Worm (Caenorhabditis elegans) whole organism, L2 larva: ENCODE measurements around the gene spv-1.
A peak's percentile ranks its signal among the peaks of the same experiment; 100 is the strongest.

ENCODE experiments used
- fos-1 ChIP-seq: fragments of 150-350 bp; optimal IDR thresholded peaks from 2 replicates; lab custom pipeline; 2014; ENCODE audit warnings: missing biosample characterization, missing genetic modification characterization
- lsy-2 ChIP-seq, 2 experiments: fragments of 150-350 bp in 1 of 2; sonication (generic microtip) in 1 of 2; optimal IDR thresholded peaks; 2 replicates each; lab custom pipeline; 2014 to 2017; ENCODE audit warnings: missing biosample characterization in 2 of 2, missing genetic modification characterization in 2 of 2
- skn-1 ChIP-seq: sonication (generic microtip); optimal IDR thresholded peaks from 2 replicates; lab custom pipeline; 2017; ENCODE audit warnings: missing biosample characterization, missing genetic modification characterization
- ztf-11 ChIP-seq: sonication (generic microtip); optimal IDR thresholded peaks from 2 replicates; lab custom pipeline; 2017; ENCODE audit warnings: missing biosample characterization, missing genetic modification characterization

ce11 chrII:7907539-7907997 is 20.9 kb downstream of the spv-1 start, which contains the start of gene best-23:
- no peak for TF ChIP-seq skn-1 (tag; lab: Kevin White, UChicago)
- TF ChIP-seq fos-1 (tag; lab: Kevin White, UChicago), result no peak
- TF ChIP-seq lsy-2 (tag; optimal IDR thresholded peaks at IDR 0.05; lab: Kevin White, UChicago), result peak in 1 of 2 experiments; percentile 28
- TF ChIP-seq ztf-11 (tag; lab: Kevin White, UChicago), result no peak
